Fruit fly (Drosophila melanogaster) whole organism, wandering third instar larva: ENCODE measurements around the gene CG3097.

ENCODE experiments used
- fru ChIP-seq: fragments of 200-800 bp; sonication (Bioruptor generic); optimal IDR thresholded peaks from 3 replicates; lab custom pipeline; 2016; ENCODE audit warnings: missing biosample characterization, mild to moderate bottlenecking, missing genetic modification characterization
- h ChIP-seq: fragments of 200-800 bp; sonication (Bioruptor generic); optimal IDR thresholded peaks from 3 replicates; lab custom pipeline; 2016; ENCODE audit warnings: missing biosample characterization, mild to moderate bottlenecking, missing genetic modification characterization
- pan ChIP-seq: fragments of >200 bp; optimal IDR thresholded peaks from 2 replicates; lab custom pipeline; 2017
- psq ChIP-seq: fragments of 200-800 bp; sonication (Bioruptor generic); optimal IDR thresholded peaks from 3 replicates; lab custom pipeline; 2017; ENCODE audit warnings: missing biosample characterization, mild to moderate bottlenecking, missing genetic modification characterization, moderate library complexity

DNA sequence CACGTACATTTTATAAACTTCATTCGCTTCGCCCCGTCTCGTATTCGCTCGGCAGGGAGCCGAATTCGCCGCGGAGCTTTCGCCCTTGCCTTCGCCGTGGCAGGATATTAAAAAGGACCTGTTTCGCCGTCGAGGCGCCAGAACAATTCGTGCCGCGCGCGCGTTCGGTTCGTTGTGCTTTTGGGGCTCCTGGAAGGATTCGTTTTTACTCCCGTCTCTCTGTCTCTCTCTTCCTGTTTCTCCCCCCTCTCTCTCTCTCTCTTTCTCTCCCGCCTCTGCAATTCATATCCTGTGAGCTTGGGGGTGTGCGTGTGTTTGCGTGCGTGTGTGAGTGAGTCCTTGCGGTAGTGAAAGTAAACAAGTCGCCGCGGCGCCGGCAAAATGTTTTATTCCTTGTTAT is 47.8 kb upstream of the CG3097 start, which contains the start of gene CG15765:
- no peak for TF ChIP-seq fru (GFP tag; lab: Kevin White, UChicago)
- TF ChIP-seq h = no peak
- TF ChIP-seq psq = no peak
- no peak for TF ChIP-seq pan (lab: Kevin White, UChicago)
